Worm (Caenorhabditis elegans) whole organism, late embryonic: ENCODE measurements around the gene C38C6.3.

ENCODE experiments used
- C08G9.2 ChIP-seq: sonication (generic microtip); optimal IDR thresholded peaks from 2 replicates; lab custom pipeline; 2016; ENCODE audit warnings: mild to moderate bottlenecking, missing genetic modification characterization, moderate library complexity, missing compliant biosample characterization
- F13H6.1 ChIP-seq: sonication (generic microtip); optimal IDR thresholded peaks from 2 replicates; lab custom pipeline; 2016; ENCODE audit warnings: missing genetic modification characterization, missing compliant biosample characterization
- K02D7.2 ChIP-seq: sonication (generic microtip); optimal IDR thresholded peaks from 2 replicates; lab custom pipeline; 2017; ENCODE audit warnings: mild to moderate bottlenecking, missing genetic modification characterization, missing compliant biosample characterization
- T23F11.4 ChIP-seq: fragments of 200-800 bp; sonication (Bioruptor generic); optimal IDR thresholded peaks from 2 replicates; lab custom pipeline; 2018; ENCODE audit warnings: mild to moderate bottlenecking, missing genetic modification characterization, missing compliant biosample characterization
- ahr-1 ChIP-seq: sonication (generic microtip); optimal IDR thresholded peaks from 2 replicates; lab custom pipeline; 2016; ENCODE audit warnings: missing genetic modification characterization, missing compliant biosample characterization
- ceh-18 ChIP-seq: sonication (generic microtip); optimal IDR thresholded peaks from 2 replicates; lab custom pipeline; 2016; ENCODE audit warnings: missing genetic modification characterization, missing compliant biosample characterization
- ceh-2 ChIP-seq: sonication (generic microtip); optimal IDR thresholded peaks from 2 replicates; lab custom pipeline; 2016; ENCODE audit warnings: missing genotype, missing genetic modification characterization, missing compliant biosample characterization
- ceh-22 ChIP-seq: sonication (generic microtip); optimal IDR thresholded peaks from 2 replicates; lab custom pipeline; 2017; ENCODE audit warnings: missing biosample characterization, missing genetic modification characterization
- ceh-24 ChIP-seq: sonication (generic microtip); optimal IDR thresholded peaks from 2 replicates; lab custom pipeline; 2016; ENCODE audit warnings: mild to moderate bottlenecking, missing genetic modification characterization, missing compliant biosample characterization
- ceh-30 ChIP-seq: fragments of 150-350 bp; optimal IDR thresholded peaks from 2 replicates; lab custom pipeline; 2014; ENCODE audit warnings: missing biosample characterization, missing genetic modification characterization
- ceh-45 ChIP-seq: fragments of 200-800 bp; sonication (Bioruptor generic); IDR thresholded peaks from 2 replicates; pipeline ENCODE4 v1.3.6; 2022; ENCODE audit warnings: missing genetic modification reagents, missing genetic modification characterization, missing compliant biosample characterization
- ceh-48 ChIP-seq: sonication (generic microtip); optimal IDR thresholded peaks from 2 replicates; lab custom pipeline; 2016; ENCODE audit warnings: missing genetic modification characterization, inconsistent platforms, missing compliant biosample characterization
- ceh-9 ChIP-seq: sonication (generic microtip); optimal IDR thresholded peaks from 2 replicates; lab custom pipeline; 2016; ENCODE audit warnings: mild to moderate bottlenecking, missing genetic modification characterization, inconsistent platforms, missing compliant biosample characterization
- che-1 ChIP-seq: sonication (generic microtip); optimal IDR thresholded peaks from 2 replicates; lab custom pipeline; 2016; ENCODE audit warnings: mild to moderate bottlenecking, missing genetic modification characterization, missing compliant biosample characterization
- dmd-4 ChIP-seq: sonication (generic microtip); optimal IDR thresholded peaks from 2 replicates; lab custom pipeline; 2016; ENCODE audit warnings: borderline replicate concordance, missing genetic modification characterization, missing compliant biosample characterization
- fax-1 ChIP-seq: sonication (generic microtip); optimal IDR thresholded peaks from 2 replicates; lab custom pipeline; 2016; ENCODE audit warnings: missing genotype, missing genetic modification characterization, missing compliant biosample characterization
- fkh-10 ChIP-seq: fragments of 150-350 bp; optimal IDR thresholded peaks from 2 replicates; lab custom pipeline; 2014; ENCODE audit warnings: missing biosample characterization, missing genetic modification reagents, missing genetic modification characterization
- fkh-6 ChIP-seq: sonication (generic microtip); optimal IDR thresholded peaks from 2 replicates; lab custom pipeline; 2016; ENCODE audit warnings: missing genetic modification characterization, missing compliant biosample characterization
- gmeb-2 ChIP-seq: sonication (generic microtip); optimal IDR thresholded peaks from 2 replicates; lab custom pipeline; 2016; ENCODE audit warnings: missing genetic modification characterization, inconsistent platforms, missing compliant biosample characterization
- hlh-13 ChIP-seq: fragments of 200-800 bp; sonication (Bioruptor generic); optimal IDR thresholded peaks from 2 replicates; lab custom pipeline; 2018; ENCODE audit warnings: mild to moderate bottlenecking, missing genetic modification characterization, missing compliant biosample characterization
- hlh-6 ChIP-seq: sonication (generic microtip); optimal IDR thresholded peaks from 2 replicates; lab custom pipeline; 2016; ENCODE audit warnings: missing genotype, missing genetic modification characterization, missing compliant biosample characterization
- lim-6 ChIP-seq: sonication (generic microtip); optimal IDR thresholded peaks from 2 replicates; lab custom pipeline; 2016; ENCODE audit warnings: missing genetic modification characterization, missing compliant biosample characterization
- madf-2 ChIP-seq: sonication (generic microtip); optimal IDR thresholded peaks from 2 replicates; lab custom pipeline; 2017; ENCODE audit warnings: missing genetic modification characterization, missing compliant biosample characterization
- mec-3 ChIP-seq: sonication (generic microtip); optimal IDR thresholded peaks from 2 replicates; lab custom pipeline; 2016; ENCODE audit warnings: borderline replicate concordance, missing genetic modification characterization, missing compliant biosample characterization
- npax-4 ChIP-seq: sonication (generic microtip); optimal IDR thresholded peaks from 2 replicates; lab custom pipeline; 2016; ENCODE audit warnings: missing genetic modification characterization, missing compliant biosample characterization
- pag-3 ChIP-seq: sonication (generic microtip); optimal IDR thresholded peaks from 2 replicates; lab custom pipeline; 2016; ENCODE audit warnings: missing compliant biosample characterization, missing genetic modification characterization, borderline replicate concordance
- pat-9 ChIP-seq: fragments of 200-800 bp; sonication (Bioruptor generic); optimal IDR thresholded peaks from 2 replicates; lab custom pipeline; 2018; ENCODE audit warnings: mild to moderate bottlenecking, missing genetic modification characterization, moderate library complexity, missing compliant biosample characterization
- pha-2 ChIP-seq: sonication (generic microtip); optimal IDR thresholded peaks from 2 replicates; lab custom pipeline; 2017; ENCODE audit warnings: mild to moderate bottlenecking, missing genetic modification characterization, missing compliant biosample characterization
- pros-1 ChIP-seq: fragments of 150-350 bp; optimal IDR thresholded peaks from 2 replicates; lab custom pipeline; 2014; ENCODE audit warnings: missing biosample characterization, missing genetic modification reagents, missing genetic modification characterization
- rnt-1 ChIP-seq: sonication (generic microtip); optimal IDR thresholded peaks from 2 replicates; lab custom pipeline; 2016; ENCODE audit warnings: missing genetic modification characterization, missing compliant biosample characterization
- sdc-2 ChIP-seq: sonication (generic microtip); optimal IDR thresholded peaks from 2 replicates; lab custom pipeline; 2016; ENCODE audit warnings: missing genotype, missing genetic modification characterization, missing compliant biosample characterization
- sox-2 ChIP-seq: fragments of 200-800 bp; sonication (Bioruptor generic); IDR thresholded peaks from 2 replicates; pipeline ENCODE4 v1.3.6; 2022; ENCODE audit warnings: missing genetic modification reagents, missing genetic modification characterization, missing compliant biosample characterization
- sox-4 ChIP-seq: sonication (generic microtip); optimal IDR thresholded peaks from 2 replicates; lab custom pipeline; 2017; ENCODE audit warnings: mild to moderate bottlenecking, missing genetic modification characterization, inconsistent platforms, missing compliant biosample characterization
- syd-9 ChIP-seq: sonication (generic microtip); optimal IDR thresholded peaks from 2 replicates; lab custom pipeline; 2016; ENCODE audit warnings: mild to moderate bottlenecking, missing genetic modification characterization, moderate library complexity, missing compliant biosample characterization
- ttx-3 ChIP-seq: sonication (generic microtip); optimal IDR thresholded peaks from 2 replicates; lab custom pipeline; 2016; ENCODE audit warnings: missing genetic modification reagents, missing genetic modification characterization, missing compliant biosample characterization
- unc-55 ChIP-seq: sonication (generic microtip); optimal IDR thresholded peaks from 2 replicates; lab custom pipeline; 2017; ENCODE audit warnings: missing biosample characterization, missing genetic modification reagents, missing genetic modification characterization
- zip-5 ChIP-seq: sonication (generic microtip); optimal IDR thresholded peaks from 2 replicates; lab custom pipeline; 2016; ENCODE audit warnings: missing genetic modification characterization, missing compliant biosample characterization
- ztf-16 ChIP-seq: sonication (generic microtip); optimal IDR thresholded peaks from 2 replicates; lab custom pipeline; 2017; ENCODE audit warnings: missing genetic modification characterization, missing compliant biosample characterization

Gene C38C6.3

DNA sequence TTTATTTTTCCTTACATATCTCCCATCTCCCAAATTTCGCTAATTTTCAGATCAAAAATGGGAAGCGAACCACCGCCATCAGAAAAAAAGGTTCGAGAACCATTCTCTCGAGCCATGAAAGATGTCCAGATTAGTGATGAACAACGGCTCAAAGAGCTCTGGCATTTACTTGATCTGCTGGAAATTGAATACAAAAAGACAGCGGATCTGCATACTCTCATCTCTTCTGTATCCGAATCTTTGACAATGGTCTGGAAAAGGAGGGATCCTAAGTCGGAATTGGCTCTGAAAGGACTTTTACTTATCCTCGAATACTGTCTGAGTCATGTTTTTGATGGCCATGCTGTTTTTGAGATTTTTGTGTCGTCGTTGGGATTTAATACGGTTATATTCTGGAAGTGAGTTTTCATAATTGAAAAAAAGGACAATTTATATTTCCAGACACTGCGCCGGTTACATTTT, 32.0 kb upstream of the C38C6.3 start, which contains the start of gene tps-2:
tps-2 (plus strand) TSS at position 51 of the 462 bp plus-strand sequence.
- TF ChIP-seq ceh-22 (tag; lab: Kevin White, UChicago) (no peak), ceh-30 (no peak), lim-6 (tag; lab: Kevin White, UChicago) (no peak), ceh-45 (GFP tag; lab: Robert Waterston, UW) (no peak), ceh-9 (no peak), hlh-6 (no peak), sox-4 (tag; lab: Kevin White, UChicago) (no peak), ceh-48 (tag; lab: Kevin White, UChicago) (no peak), ceh-18 (tag; lab: Kevin White, UChicago) (no peak), npax-4 (tag; lab: Kevin White, UChicago) (no peak), unc-55 (no peak), T23F11.4 (no peak), hlh-13 (GFP tag; lab: Kevin White, UChicago) (no peak), ttx-3 (tag; lab: Kevin White, UChicago) (no peak), K02D7.2 (tag; lab: Kevin White, UChicago) (no peak), rnt-1 (tag; lab: Kevin White, UChicago) (no peak), fkh-10 (GFP tag; lab: Kevin White, UChicago) (no peak), ceh-2 (no peak)

DNA sequence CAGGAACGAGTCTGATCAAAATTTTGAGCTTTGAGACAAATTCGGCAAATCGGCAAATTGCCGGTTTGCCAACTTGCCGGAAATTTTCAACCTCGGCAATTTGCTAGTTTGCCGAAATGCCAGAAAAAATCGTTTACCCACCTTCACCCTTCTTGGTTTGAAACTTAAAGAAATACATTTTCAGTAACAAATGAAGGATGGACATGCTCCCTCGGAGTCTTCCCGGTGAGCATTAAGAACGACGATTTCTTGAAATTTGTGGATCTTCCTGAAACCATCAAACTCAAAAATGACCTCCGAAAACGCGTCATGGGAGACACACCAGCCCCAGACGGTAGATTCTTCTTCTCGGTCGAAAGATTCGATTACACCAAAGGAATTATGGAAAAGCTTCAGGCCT, 30.2 kb upstream of the C38C6.3 start:
- TF ChIP-seq che-1 (no peak), madf-2 (tag; lab: Kevin White, UChicago) (no peak), ceh-9 (no peak), sox-4 (tag; lab: Kevin White, UChicago) (no peak), zip-5 (tag; lab: Kevin White, UChicago) (no peak), fkh-6 (tag; lab: Kevin White, UChicago) (no peak), hlh-13 (GFP tag; lab: Kevin White, UChicago) (no peak)

- TF ChIP-seq zip-5 (tag; lab: Kevin White, UChicago) (no peak), syd-9 (tag; lab: Kevin White, UChicago) (no peak), mec-3 (tag; lab: Kevin White, UChicago) (no peak), rnt-1 (tag; lab: Kevin White, UChicago) (no peak), pros-1 (tag; lab: Kevin White, UChicago) (no peak), F13H6.1 (tag; lab: Kevin White, UChicago) (no peak), pat-9 (no peak), dmd-4 (tag; lab: Kevin White, UChicago) (no peak), sdc-2 (tag; lab: Kevin White, UChicago) (no peak), gmeb-2 (tag; lab: Kevin White, UChicago) (no peak), ahr-1 (tag; lab: Kevin White, UChicago) (no peak), ceh-45 (GFP tag; lab: Robert Waterston, UW) (no peak), ceh-48 (tag; lab: Kevin White, UChicago) (no peak), pag-3 (tag; lab: Kevin White, UChicago) (no peak), pha-2 (tag; lab: Kevin White, UChicago) (no peak)
These were observed 28.7 kb upstream of the C38C6.3 start for ce11 chrII:14604261-14604660.

ce11 chrII:14605026-14605425, 27.9 kb upstream of the C38C6.3 start:
- no peak for TF ChIP-seq pros-1 (tag; lab: Kevin White, UChicago)
- no peak for TF ChIP-seq che-1
- TF ChIP-seq C08G9.2, result no peak
- TF ChIP-seq madf-2 (tag; lab: Kevin White, UChicago), result no peak
- TF ChIP-seq ztf-16, result no peak
- TF ChIP-seq fax-1 (tag; lab: Kevin White, UChicago), result no peak
- TF ChIP-seq ceh-2, result no peak
- no peak for TF ChIP-seq T23F11.4
- TF ChIP-seq sox-2, result no peak
- TF ChIP-seq ceh-24 (tag; lab: Kevin White, UChicago), result no peak
- TF ChIP-seq, all 69 proteins: peak for 0
